Worm (Caenorhabditis elegans) whole organism, L4 larva: ENCODE results near the gene gcna-1.

Experiments
- D1046.2 ChIP-seq: fragments of 200-800 bp; sonication (Bioruptor generic); IDR thresholded peaks from 2 replicates; pipeline ENCODE4 v1.3.6; 2022; ENCODE audit warnings: missing genetic modification characterization, missing compliant biosample characterization
- F49E8.2 ChIP-seq: sonication (generic microtip); optimal IDR thresholded peaks from 2 replicates; lab custom pipeline; 2016; ENCODE audit warnings: missing compliant biosample characterization, mild to moderate bottlenecking, missing genetic modification characterization, borderline replicate concordance
- R02D3.7 ChIP-seq: fragments of 150-350 bp; sonication (generic microtip); optimal IDR thresholded peaks from 3 replicates; lab custom pipeline; 2014; ENCODE audit warnings: missing biosample characterization, missing genetic modification characterization
- Y48G9A.11 ChIP-seq: fragments of 200-800 bp; sonication (Bioruptor generic); IDR thresholded peaks from 2 replicates; pipeline ENCODE4 v1.3.6; 2022; ENCODE audit warnings: missing genetic modification reagents, missing genetic modification characterization, missing compliant biosample characterization
- aha-1 ChIP-seq: fragments of 150-350 bp; peaks from one replicate; lab custom pipeline; 2014; ENCODE audit warnings: missing biosample characterization, missing genetic modification characterization
- arid-1 ChIP-seq: fragments of 200-800 bp; sonication (Bioruptor generic); conservative IDR thresholded peaks from 2 replicates; pipeline ENCODE4 v1.3.6; 2022; ENCODE audit warnings: missing genetic modification reagents, missing genetic modification characterization, missing compliant biosample characterization
- ceh-20 ChIP-seq: fragments of 200-800 bp; sonication (Bioruptor generic); IDR thresholded peaks from 2 replicates; pipeline ENCODE4 v1.3.6; 2022; ENCODE audit warnings: missing genetic modification reagents, missing genetic modification characterization, missing compliant biosample characterization
- ceh-32 ChIP-seq: sonication (generic microtip); optimal IDR thresholded peaks from 2 replicates; lab custom pipeline; 2016; ENCODE audit warnings: mild to moderate bottlenecking, missing genetic modification characterization, missing compliant biosample characterization; ENCODE audit not compliant: poor library complexity
- daf-16 ChIP-seq, 3 experiments: sonication (generic microtip); optimal IDR thresholded peaks; 2 replicates each; lab custom pipeline; 2016 to 2017; ENCODE audit warnings: missing genetic modification characterization in 3 of 3, missing genetic modification reagents in 3 of 3, mild to moderate bottlenecking in 2 of 3, missing compliant biosample characterization in 2 of 3, missing biosample characterization in 1 of 3, moderate library complexity in 1 of 3
- dpl-1 ChIP-seq: fragments of 150-350 bp; optimal IDR thresholded peaks from 2 replicates; lab custom pipeline; 2014; ENCODE audit warnings: missing biosample characterization, missing genetic modification reagents, missing genetic modification characterization
- duxl-1 ChIP-seq: sonication (generic microtip); optimal IDR thresholded peaks from 2 replicates; lab custom pipeline; 2016; ENCODE audit warnings: mild to moderate bottlenecking, missing genetic modification characterization, moderate library complexity, missing compliant biosample characterization; ENCODE audit not compliant: poor library complexity
- egl-27 ChIP-seq: sonication (generic microtip); optimal IDR thresholded peaks from 3 replicates; lab custom pipeline; 2017; ENCODE audit warnings: missing biosample characterization, missing genetic modification reagents, missing genetic modification characterization
- egl-43 ChIP-seq: fragments of 200-800 bp; sonication (Bioruptor generic); IDR thresholded peaks from 2 replicates; pipeline ENCODE4 v1.3.6; 2022; ENCODE audit warnings: missing genetic modification reagents, missing genetic modification characterization, missing compliant biosample characterization
- hlh-11 ChIP-seq: fragments of 200-800 bp; sonication (Bioruptor generic); optimal IDR thresholded peaks from 2 replicates; lab custom pipeline; 2018; ENCODE audit warnings: mild to moderate bottlenecking, missing genetic modification characterization, missing compliant biosample characterization
- hmg-1.1 ChIP-seq: fragments of 200-800 bp; sonication (Bioruptor generic); IDR thresholded peaks from 2 replicates; pipeline ENCODE4 v1.3.6; 2022; ENCODE audit warnings: missing genetic modification reagents, missing genetic modification characterization, missing compliant biosample characterization
- lin-38 ChIP-seq: fragments of 200-800 bp; sonication (Bioruptor generic); IDR thresholded peaks from 2 replicates; pipeline ENCODE4 v1.3.6; 2022; ENCODE audit warnings: missing genetic modification reagents, missing genetic modification characterization, missing compliant biosample characterization
- lsy-2 ChIP-seq, 2 experiments: fragments of 150-350 bp in 1 of 2; sonication (generic microtip) in 1 of 2; optimal IDR thresholded peaks; 2 replicates each; lab custom pipeline; 2014 to 2017; ENCODE audit warnings: missing biosample characterization in 2 of 2, missing genetic modification characterization in 2 of 2
- mep-1 ChIP-seq: fragments of 150-350 bp; sonication (generic microtip); optimal IDR thresholded peaks from 3 replicates; lab custom pipeline; 2014; ENCODE audit warnings: missing biosample characterization, missing genetic modification characterization
- mes-2 ChIP-seq: sonication (generic microtip); optimal IDR thresholded peaks from 2 replicates; lab custom pipeline; 2016; ENCODE audit warnings: missing genotype, mild to moderate bottlenecking, missing genetic modification characterization, missing compliant biosample characterization; ENCODE audit not compliant: poor library complexity, severe bottlenecking
- nhr-237 ChIP-seq: sonication (generic microtip); optimal IDR thresholded peaks from 2 replicates; lab custom pipeline; 2017; ENCODE audit warnings: missing biosample characterization, missing genetic modification characterization
- nhr-41 ChIP-seq: fragments of 200-800 bp; sonication (Bioruptor generic); IDR thresholded peaks from 2 replicates; pipeline ENCODE4 v1.3.6; 2022; ENCODE audit warnings: missing genetic modification reagents, missing genetic modification characterization, missing compliant biosample characterization
- saeg-2 ChIP-seq: fragments of 200-800 bp; sonication (Bioruptor generic); IDR thresholded peaks from 2 replicates; pipeline ENCODE4 v1.3.6; 2022; ENCODE audit warnings: missing genetic modification reagents, missing genetic modification characterization, missing compliant biosample characterization
- spr-3 ChIP-seq: fragments of 200-800 bp; sonication (Bioruptor generic); optimal IDR thresholded peaks from 2 replicates; lab custom pipeline; 2018; ENCODE audit warnings: mild to moderate bottlenecking, missing genetic modification characterization, missing compliant biosample characterization
- unc-39 ChIP-seq: sonication (generic microtip); optimal IDR thresholded peaks from 2 replicates; lab custom pipeline; 2017; ENCODE audit warnings: missing biosample characterization, missing genetic modification characterization
- unc-62 ChIP-seq, 3 experiments: fragments of 150-350 bp in 1 of 3; sonication (generic microtip); optimal IDR thresholded peaks in 2 of 3; peaks in 1 of 3; 1 replicate in 1 of 3; 2 replicates in 2 of 3; lab custom pipeline; 2014 to 2017; ENCODE audit warnings: missing biosample characterization in 3 of 3, missing genetic modification characterization in 3 of 3, missing genetic modification reagents in 3 of 3, missing genotype in 1 of 3
- vab-7 ChIP-seq: fragments of 200-800 bp; sonication (Bioruptor generic); IDR thresholded peaks from 2 replicates; pipeline ENCODE4 v1.3.6; 2022; ENCODE audit warnings: missing genetic modification reagents, missing genetic modification characterization, missing compliant biosample characterization
- zfp-2 ChIP-seq: sonication (generic microtip); optimal IDR thresholded peaks from 2 replicates; lab custom pipeline; 2016; ENCODE audit warnings: mild to moderate bottlenecking, missing genetic modification characterization, missing compliant biosample characterization
- zfp-3 ChIP-seq: fragments of 200-800 bp; sonication (Bioruptor generic); conservative IDR thresholded peaks from 2 replicates; pipeline ENCODE4 v1.3.6; 2022; ENCODE audit warnings: missing genetic modification reagents, missing genetic modification characterization, missing compliant biosample characterization
- ztf-7 ChIP-seq: fragments of 150-350 bp; optimal IDR thresholded peaks from 2 replicates; lab custom pipeline; 2014; ENCODE audit warnings: missing biosample characterization, missing genetic modification characterization

Gene gcna-1

DNA sequence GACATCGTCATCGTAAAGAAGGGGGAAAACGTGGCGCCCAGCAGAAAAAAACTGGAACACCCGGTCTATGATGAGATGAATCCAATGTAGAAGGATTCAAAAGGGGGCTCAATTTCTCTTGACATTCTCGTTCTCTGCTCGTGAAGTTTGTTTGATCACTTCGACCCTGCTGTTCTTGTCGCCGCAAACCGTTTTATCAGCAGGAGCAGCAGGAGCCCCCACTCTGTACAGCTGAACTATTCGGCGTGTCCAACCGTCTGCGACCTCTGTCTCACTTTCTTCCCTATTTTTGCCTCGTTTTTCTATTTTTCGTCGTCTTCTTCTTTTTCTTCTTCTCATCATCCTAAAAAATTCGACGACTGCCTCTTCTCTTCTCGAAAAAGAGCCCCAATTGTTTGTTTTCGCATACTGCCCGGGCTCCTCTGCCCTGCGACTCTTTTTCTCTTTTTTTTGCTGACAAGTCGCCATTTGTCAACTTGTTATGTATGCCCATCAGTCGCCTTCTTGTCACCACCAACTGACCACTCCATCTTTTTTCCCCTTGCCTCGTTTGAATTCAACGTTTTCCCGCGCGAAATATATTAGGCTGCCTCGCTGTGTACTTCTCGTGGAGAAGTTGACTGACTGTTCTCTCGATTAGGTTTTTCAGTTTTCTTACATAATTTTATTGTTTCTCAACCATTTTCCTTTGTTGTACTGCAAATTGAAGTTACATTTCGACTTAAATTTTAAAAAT lies 19.7 kb downstream of the gcna-1 start:
- 0 out of 2 replicates have a peak, but pooled peaks have one; percentile 34 for TF ChIP-seq nhr-41 (GFP tag; lab: Robert Waterston, UW)
- TF ChIP-seq daf-16 (GFP tag; optimal IDR thresholded peaks at IDR 0.05; lab: Kevin White, UChicago): peak in 1 of 2 experiments; percentile 23
- TF ChIP-seq daf-16 (tag; optimal IDR thresholded peaks at IDR 0.05; lab: Kevin White, UChicago): peak; percentile 18
- no peak for TF ChIP-seq R02D3.7 (tag; lab: Kevin White, UChicago)
- peak; percentile 42 for TF ChIP-seq aha-1
- TF ChIP-seq hlh-11: peak; percentile 27
- peak; percentile 66 for TF ChIP-seq mes-2
- TF ChIP-seq hmg-1.1 (GFP tag; lab: Robert Waterston, UW): 0 out of 2 replicates have a peak, but pooled peaks have one; percentile 28
- TF ChIP-seq unc-62 (GFP tag; optimal IDR thresholded peaks at IDR 0.05 in 1 of 2; lab: Kevin White, UChicago): peak in 1 of 2 experiments; percentile 93
- no peak for TF ChIP-seq unc-62 (tag; optimal IDR thresholded peaks at IDR 0.05; lab: Kevin White, UChicago)
- no peak for TF ChIP-seq ceh-20 (GFP tag; lab: Robert Waterston, UW)
- TF ChIP-seq mep-1 (tag; lab: Kevin White, UChicago): peak; percentile 14
- peak; percentile 75 for TF ChIP-seq dpl-1 (GFP tag; lab: Kevin White, UChicago)
- TF ChIP-seq ztf-7 (tag; lab: Kevin White, UChicago): no peak

DNA sequence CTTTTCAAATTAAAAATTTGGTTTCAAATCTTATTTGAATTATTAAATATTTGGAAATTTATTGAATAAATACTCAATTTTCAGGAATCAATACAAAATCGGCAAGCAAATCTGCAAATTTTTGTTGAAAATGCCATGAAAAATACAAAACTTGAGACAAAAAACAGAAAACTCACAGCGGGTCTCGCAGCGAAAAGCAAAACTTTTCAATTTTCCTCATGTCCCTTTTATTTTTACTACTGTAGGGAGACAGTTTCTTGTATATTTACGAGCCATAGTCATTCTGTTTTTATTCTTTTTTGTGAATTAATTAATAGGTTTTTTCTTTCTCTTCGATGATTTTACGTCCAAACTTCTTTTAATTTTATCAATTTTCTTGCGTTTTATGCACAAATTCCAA lies 20.4 kb downstream of the gcna-1 start:
- TF ChIP-seq F49E8.2 (tag; lab: Kevin White, UChicago) (peak; percentile 27), lin-38 (peak; percentile 21; the same call in 1 of the 2 replicates), vab-7 (no peak), Y48G9A.11 (GFP tag; lab: Robert Waterston, UW) (peak; percentile 54; the same call in 1 of the 2 replicates), R02D3.7 (tag; lab: Kevin White, UChicago) (peak; percentile 12), ceh-32 (no peak)

DNA sequence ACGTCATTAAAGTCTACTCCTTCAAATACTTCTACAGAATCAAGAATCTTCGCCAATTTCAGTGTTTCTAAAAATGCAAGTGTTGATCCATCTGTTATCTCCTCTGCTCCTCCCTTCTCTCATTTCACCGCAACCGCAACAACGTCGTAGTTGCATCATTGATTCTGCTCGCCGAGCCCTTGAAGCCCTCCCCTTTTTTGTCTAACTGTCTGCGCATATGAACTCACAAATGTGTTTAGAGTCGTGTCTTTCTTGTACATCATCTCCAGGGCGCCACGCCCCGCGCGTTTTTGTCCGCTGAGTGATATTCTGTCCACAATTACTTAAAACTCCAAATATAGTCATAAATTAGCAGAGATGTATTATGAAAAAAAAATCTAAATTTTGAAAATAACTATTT lies 20.9 kb downstream of the gcna-1 start:
- no peak for TF ChIP-seq D1046.2 (GFP tag; lab: Robert Waterston, UW)
- no peak for TF ChIP-seq arid-1 (GFP tag; lab: Robert Waterston, UW)
- TF ChIP-seq aha-1: peak; percentile 96
- TF ChIP-seq spr-3 (GFP tag; lab: Kevin White, UChicago): no peak
- no peak for TF ChIP-seq duxl-1 (tag; lab: Kevin White, UChicago)
- no peak for TF ChIP-seq lin-38
- TF ChIP-seq hmg-1.1 (GFP tag; lab: Robert Waterston, UW): peak; percentile 40; the same call in 1 of the 2 replicates
- TF ChIP-seq lsy-2 (tag; optimal IDR thresholded peaks at IDR 0.05; lab: Kevin White, UChicago): peak in 1 of 2 experiments; percentile 4
- no peak for TF ChIP-seq zfp-3 (GFP tag; lab: Robert Waterston, UW)
- peak; percentile 10 for TF ChIP-seq mes-2
- TF ChIP-seq, all 104 proteins: peak for 4

- TF ChIP-seq zfp-2 (tag; lab: Kevin White, UChicago) (no peak), saeg-2 (GFP tag; lab: Robert Waterston, UW) (no peak), hlh-11 (no peak), unc-39 (tag; lab: Kevin White, UChicago) (no peak), egl-27 (tag; lab: Kevin White, UChicago) (no peak), egl-43 (GFP tag; lab: Robert Waterston, UW) (no peak), nhr-237 (tag; lab: Kevin White, UChicago) (no peak)
Measured at ce11 chrIII:5985340-5985739, 23.5 kb downstream of the gcna-1 start, which contains the start of gene T04C9.3. TSS of gene T04C9.3 (plus strand) at chrIII:5985640.
